Fruit fly (Drosophila melanogaster) whole organism, embryonic: Measurements from ENCODE around the gene CG33093.

Source experiments
- CG12236 ChIP-seq: fragments of 200-800 bp; sonication (Bioruptor generic); optimal IDR thresholded peaks from 2 replicates; lab custom pipeline; 2016; ENCODE audit warnings: missing biosample characterization, missing genetic modification characterization
- CG12744 ChIP-seq: fragments of 200-800 bp; sonication (Bioruptor generic); optimal IDR thresholded peaks from 2 replicates; lab custom pipeline; 2016; ENCODE audit warnings: missing biosample characterization, missing genetic modification characterization
- CG4424 ChIP-seq: fragments of 200-800 bp; sonication (Bioruptor generic); optimal IDR thresholded peaks from 3 replicates; lab custom pipeline; 2016; ENCODE audit warnings: missing biosample characterization, missing genetic modification characterization
- CG8089 ChIP-seq: fragments of 200-800 bp; sonication (Bioruptor generic); optimal IDR thresholded peaks from 3 replicates; lab custom pipeline; 2016; ENCODE audit warnings: missing biosample characterization, missing genetic modification characterization
- Dp ChIP-seq: fragments of 200-800 bp; sonication (Bioruptor generic); optimal IDR thresholded peaks from 2 replicates; lab custom pipeline; 2018; ENCODE audit warnings: missing biosample characterization, mild to moderate bottlenecking, missing genetic modification characterization, moderate library complexity
- Lhr ChIP-seq: fragments of 200-800 bp; sonication (Bioruptor generic); optimal IDR thresholded peaks from 3 replicates; lab custom pipeline; 2017; ENCODE audit warnings: mild to moderate bottlenecking, missing biosample characterization, missing genetic modification reagents, missing genetic modification characterization
- TFAM ChIP-seq: fragments of 200-800 bp; sonication (Bioruptor generic); optimal IDR thresholded peaks from 2 replicates; lab custom pipeline; 2017; ENCODE audit warnings: missing biosample characterization, missing genetic modification characterization, inconsistent platforms
- crp ChIP-seq, 2 experiments: fragments of 200-800 bp; sonication (Bioruptor generic); optimal IDR thresholded peaks; 2 replicates in 1 of 2; 3 replicates in 1 of 2; lab custom pipeline; 2017; ENCODE audit warnings: missing biosample characterization in 2 of 2, missing genetic modification characterization in 2 of 2, mild to moderate bottlenecking in 1 of 2, moderate library complexity in 1 of 2
- esg ChIP-seq: fragments of 200-800 bp; sonication (Bioruptor generic); conservative IDR thresholded peaks from 2 replicates; pipeline ENCODE4 v1.3.6; 2022; ENCODE audit warnings: missing biosample characterization, missing genetic modification characterization
- gem ChIP-seq: fragments of 200-800 bp; sonication (Bioruptor generic); optimal IDR thresholded peaks from 2 replicates; lab custom pipeline; 2019; ENCODE audit warnings: missing biosample characterization, mild to moderate bottlenecking, missing genetic modification characterization, moderate library complexity
- knrl ChIP-seq: fragments of 200-800 bp; sonication (Bioruptor generic); IDR thresholded peaks from 3 replicates; pipeline ENCODE4 v1.3.6; 2022; ENCODE audit warnings: missing biosample characterization, missing genetic modification characterization; ENCODE audit not compliant: partially characterized antibody
- lilli ChIP-seq: fragments of 200-800 bp; sonication (Bioruptor generic); optimal IDR thresholded peaks from 3 replicates; lab custom pipeline; 2016; ENCODE audit warnings: missing biosample characterization, missing genetic modification characterization
- prd ChIP-seq, 3 experiments: fragments of >200 bp in 2 of 3; fragments of 200-800 bp in 1 of 3; sonication (Bioruptor generic) in 1 of 3; optimal IDR thresholded peaks in 2 of 3; IDR thresholded peaks in 1 of 3; 2 replicates in 2 of 3; 3 replicates in 1 of 3; pipeline versions ENCODE4 v1.3.6 to Lab custom; 2017 to 2022; ENCODE audit warnings: missing biosample characterization in 1 of 3, missing genetic modification characterization in 1 of 3
- toy ChIP-seq: fragments of 200-800 bp; sonication (Bioruptor generic); IDR thresholded peaks from 2 replicates; pipeline ENCODE4 v1.3.6; 2022; ENCODE audit warnings: missing biosample characterization, missing genetic modification characterization

dm6 chr3R:22540686-22541085 lies 9.0 kb upstream of the CG33093 start:
- TF ChIP-seq gem (no peak), Dp (GFP tag; lab: Kevin White, UChicago) (no peak), CG8089 (GFP tag; lab: Kevin White, UChicago) (no peak), lilli (GFP tag; lab: Kevin White, UChicago) (no peak), TFAM (no peak), knrl (no peak), prd (optimal IDR thresholded peaks at IDR 0.05; lab: Kevin White, UChicago) (no peak), prd (GFP tag; IDR thresholded peaks at IDR 0.05; lab: Robert Waterston, UW) (no peak), CG12236 (GFP tag; lab: Kevin White, UChicago) (no peak), crp (GFP tag; optimal IDR thresholded peaks at IDR 0.05; lab: Kevin White, UChicago) (no peak), Lhr (GFP tag; lab: Kevin White, UChicago) (no peak), CG4424 (GFP tag; lab: Kevin White, UChicago) (no peak), esg (GFP tag; lab: Robert Waterston, UW) (no peak), toy (GFP tag; lab: Robert Waterston, UW) (no peak), CG12744 (no peak)
